Worm (Caenorhabditis elegans) whole organism, mixed stage, embryonic: Measurements from ENCODE around the gene M01B2.10.

Experiments
- M03D4.4 ChIP-seq: sonication (generic microtip); optimal IDR thresholded peaks from 2 replicates; lab custom pipeline; 2017; ENCODE audit warnings: mild to moderate bottlenecking, missing genetic modification characterization, missing compliant biosample characterization
- blmp-1 ChIP-seq: fragments of 150-350 bp; optimal IDR thresholded peaks from 2 replicates; lab custom pipeline; 2014; ENCODE audit warnings: missing biosample characterization, missing genetic modification characterization
- ceh-83 ChIP-seq: fragments of 200-800 bp; sonication (Bioruptor generic); optimal IDR thresholded peaks from 2 replicates; lab custom pipeline; 2018; ENCODE audit warnings: mild to moderate bottlenecking, missing genetic modification characterization, missing compliant biosample characterization
- ces-1 ChIP-seq: fragments of 150-350 bp; optimal IDR thresholded peaks from 2 replicates; lab custom pipeline; 2014; ENCODE audit warnings: missing biosample characterization, missing genetic modification reagents, missing genetic modification characterization
- cnd-1 ChIP-seq: fragments of 200-800 bp; sonication (Bioruptor generic); optimal IDR thresholded peaks from 2 replicates; lab custom pipeline; 2018; ENCODE audit warnings: mild to moderate bottlenecking, missing genetic modification characterization, missing compliant biosample characterization
- drap-1 ChIP-seq: fragments of 200-800 bp; sonication (Bioruptor generic); optimal IDR thresholded peaks from 3 replicates; lab custom pipeline; 2018; ENCODE audit warnings: mild to moderate bottlenecking, missing genetic modification characterization, missing compliant biosample characterization
- elt-3 ChIP-seq: fragments of 150-350 bp; optimal IDR thresholded peaks from 2 replicates; lab custom pipeline; 2014; ENCODE audit warnings: missing biosample characterization, missing genetic modification characterization
- flh-1 ChIP-seq: fragments of 200-800 bp; sonication (Bioruptor generic); optimal IDR thresholded peaks from 2 replicates; lab custom pipeline; 2018; ENCODE audit warnings: mild to moderate bottlenecking, missing genetic modification characterization, moderate library complexity, missing compliant biosample characterization
- ham-2 ChIP-seq: fragments of 200-800 bp; sonication (Bioruptor generic); optimal IDR thresholded peaks from 2 replicates; lab custom pipeline; 2018; ENCODE audit warnings: mild to moderate bottlenecking, missing genetic modification characterization, missing compliant biosample characterization
- hlh-1 ChIP-seq: fragments of 150-350 bp; optimal IDR thresholded peaks from 2 replicates; lab custom pipeline; 2014; ENCODE audit warnings: missing biosample characterization, missing genetic modification reagents, missing genetic modification characterization
- lin-32 ChIP-seq: fragments of 200-800 bp; sonication (Bioruptor generic); optimal IDR thresholded peaks from 2 replicates; lab custom pipeline; 2018; ENCODE audit warnings: mild to moderate bottlenecking, missing genetic modification characterization, missing compliant biosample characterization
- lsy-2 ChIP-seq: fragments of 150-350 bp; optimal IDR thresholded peaks from 2 replicates; lab custom pipeline; 2014; ENCODE audit warnings: missing biosample characterization, missing genetic modification characterization
- mab-5 ChIP-seq: fragments of 150-350 bp; optimal IDR thresholded peaks from 2 replicates; lab custom pipeline; 2014; ENCODE audit warnings: missing biosample characterization, missing genetic modification characterization
- mep-1 ChIP-seq: fragments of 150-350 bp; optimal IDR thresholded peaks from 2 replicates; lab custom pipeline; 2017; ENCODE audit warnings: missing biosample characterization, missing genetic modification reagents, missing genetic modification characterization, inconsistent platforms
- mls-2 ChIP-seq: sonication (generic microtip); optimal IDR thresholded peaks from 2 replicates; lab custom pipeline; 2016; ENCODE audit warnings: mild to moderate bottlenecking, missing genetic modification characterization, moderate library complexity, missing compliant biosample characterization
- nhr-12 ChIP-seq: fragments of 150-350 bp; optimal IDR thresholded peaks from 2 replicates; lab custom pipeline; 2014; ENCODE audit warnings: missing biosample characterization, missing genetic modification characterization
- nhr-237 ChIP-seq: fragments of 150-350 bp; optimal IDR thresholded peaks from 2 replicates; lab custom pipeline; 2014; ENCODE audit warnings: missing biosample characterization, missing genetic modification characterization
- nhr-28 ChIP-seq: fragments of 150-350 bp; optimal IDR thresholded peaks from 2 replicates; lab custom pipeline; 2014; ENCODE audit warnings: missing biosample characterization, missing genetic modification characterization
- nhr-76 ChIP-seq: sonication (generic microtip); optimal IDR thresholded peaks from 2 replicates; lab custom pipeline; 2017; ENCODE audit warnings: missing biosample characterization, missing genetic modification characterization
- sem-2 ChIP-seq: fragments of 200-800 bp; sonication (Bioruptor generic); optimal IDR thresholded peaks from 2 replicates; lab custom pipeline; 2018; ENCODE audit warnings: mild to moderate bottlenecking, missing genetic modification characterization, missing compliant biosample characterization
- snpc-4 ChIP-seq: fragments of 150-350 bp; optimal IDR thresholded peaks from 2 replicates; lab custom pipeline; 2014; ENCODE audit warnings: missing biosample characterization, missing genetic modification characterization
- sptf-1 ChIP-seq: sonication (generic microtip); optimal IDR thresholded peaks from 2 replicates; lab custom pipeline; 2017; ENCODE audit warnings: mild to moderate bottlenecking, missing genetic modification characterization, moderate library complexity, missing compliant biosample characterization
- tbx-8 ChIP-seq: fragments of 200-800 bp; sonication (Bioruptor generic); optimal IDR thresholded peaks from 2 replicates; lab custom pipeline; 2018; ENCODE audit warnings: mild to moderate bottlenecking, missing genetic modification characterization, moderate library complexity, missing compliant biosample characterization
- unc-120 ChIP-seq: sonication (generic microtip); optimal IDR thresholded peaks from 2 replicates; lab custom pipeline; 2017; ENCODE audit warnings: missing genetic modification characterization, missing compliant biosample characterization; ENCODE audit not compliant: poor library complexity, severe bottlenecking
- unc-39 ChIP-seq: fragments of 150-350 bp; optimal IDR thresholded peaks from 2 replicates; lab custom pipeline; 2014; ENCODE audit warnings: missing biosample characterization, missing genetic modification characterization
- unc-62 ChIP-seq: fragments of 150-350 bp; optimal IDR thresholded peaks from 2 replicates; lab custom pipeline; 2014; ENCODE audit warnings: missing biosample characterization, missing genetic modification reagents, missing genetic modification characterization
- zip-8 ChIP-seq: fragments of 150-350 bp; optimal IDR thresholded peaks from 2 replicates; lab custom pipeline; 2014; ENCODE audit warnings: missing biosample characterization, missing genetic modification characterization
- ztf-11 ChIP-seq: fragments of 150-350 bp; optimal IDR thresholded peaks from 2 replicates; lab custom pipeline; 2014; ENCODE audit warnings: missing biosample characterization, missing genetic modification characterization

Gene M01B2.10

DNA sequence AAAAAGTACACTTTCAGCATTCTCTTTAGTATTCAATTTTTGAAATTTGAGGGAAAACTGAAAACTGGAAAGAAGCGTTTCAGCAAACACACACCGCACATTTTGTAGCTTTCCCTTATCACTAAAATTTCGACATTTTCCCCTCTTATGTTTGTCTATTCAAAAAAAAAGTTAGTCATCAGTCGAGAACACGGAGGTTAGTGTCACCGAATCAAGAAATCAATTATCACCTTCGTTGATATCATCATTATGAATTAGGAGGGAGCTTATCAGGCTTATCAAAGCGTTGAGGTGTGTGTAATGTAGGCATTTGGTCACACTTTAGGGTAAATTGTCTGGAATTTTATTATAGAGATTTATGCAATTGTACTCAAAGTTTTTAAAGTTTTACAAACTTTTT lies 36.4 kb upstream of the M01B2.10 start, which contains the start of gene cpr-3:
Gene cpr-3 (minus strand): TSS at position 104 of the 400 bp plus-strand sequence.
- no peak for TF ChIP-seq sptf-1 (tag; lab: Kevin White, UChicago)
- TF ChIP-seq blmp-1 (tag; lab: Kevin White, UChicago): no peak
- TF ChIP-seq flh-1: no peak
- TF ChIP-seq drap-1 (GFP tag; lab: Kevin White, UChicago): no peak
- TF ChIP-seq ceh-83 (GFP tag; lab: Kevin White, UChicago): no peak
- TF ChIP-seq mep-1 (tag; lab: Kevin White, UChicago): no peak
- no peak for TF ChIP-seq nhr-76 (tag; lab: Kevin White, UChicago)
- no peak for TF ChIP-seq mab-5 (tag; lab: Kevin White, UChicago)
- TF ChIP-seq tbx-8: no peak
- TF ChIP-seq nhr-12 (tag; lab: Kevin White, UChicago): no peak
- TF ChIP-seq ztf-11 (tag; lab: Kevin White, UChicago): no peak
- TF ChIP-seq nhr-28 (tag; lab: Kevin White, UChicago): no peak
- no peak for TF ChIP-seq M03D4.4 (tag; lab: Kevin White, UChicago)
- no peak for TF ChIP-seq unc-120 (tag; lab: Kevin White, UChicago)
- TF ChIP-seq ham-2 (GFP tag; lab: Kevin White, UChicago): no peak
- TF ChIP-seq unc-62 (GFP tag; lab: Kevin White, UChicago): no peak
- no peak for TF ChIP-seq cnd-1
- TF ChIP-seq, all 35 proteins: peak for 0

DNA sequence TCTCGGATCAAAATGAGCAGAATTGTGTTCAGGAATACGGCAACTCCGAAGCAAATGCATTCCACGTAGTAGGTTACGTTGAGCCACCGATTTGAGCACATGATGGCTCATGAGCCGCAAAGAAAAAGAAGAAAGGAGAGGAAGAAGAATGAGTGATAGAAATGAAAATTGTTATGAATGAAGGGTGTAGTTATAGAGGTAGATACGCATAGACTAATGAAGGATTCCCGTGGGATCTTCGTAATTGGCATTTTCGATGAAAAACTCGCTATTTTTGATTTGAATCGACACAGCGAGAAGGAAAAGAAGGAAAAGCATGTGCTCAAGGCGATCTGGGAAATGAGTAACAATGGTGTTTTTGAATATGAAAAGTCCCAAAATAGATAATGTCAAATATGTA lies 31.6 kb upstream of the M01B2.10 start, which contains the start of gene str-96:
Gene str-96 (minus strand): TSS at position 101 of the 400 bp plus-strand sequence.
- TF ChIP-seq nhr-76 (tag; lab: Kevin White, UChicago): no peak
- TF ChIP-seq tbx-8: no peak
- TF ChIP-seq, all 35 proteins: peak for 0

DNA sequence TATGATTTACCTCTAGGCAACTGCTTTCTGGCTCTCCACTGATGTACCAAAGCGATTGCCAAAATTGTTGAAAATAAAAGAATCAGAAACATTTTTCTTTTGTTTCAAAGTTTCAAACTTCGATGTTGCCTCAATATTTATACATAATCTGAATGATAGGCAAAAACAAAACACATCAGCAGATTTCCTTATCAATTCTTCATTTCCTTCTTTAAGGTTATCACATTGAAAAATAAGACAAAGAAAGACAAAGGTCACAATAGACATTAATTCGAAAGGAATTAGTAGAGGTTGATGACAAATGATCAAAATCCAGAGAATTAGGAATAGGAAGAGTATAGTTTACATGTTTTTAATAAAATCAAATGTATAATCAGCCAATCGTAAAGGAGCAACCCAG lies 28.8 kb upstream of the M01B2.10 start, which contains the start of gene cyp-34A2:
Gene cyp-34A2 (minus strand): TSS at position 101 of the 400 bp plus-strand sequence.
- no peak for TF ChIP-seq tbx-8
- TF ChIP-seq hlh-1: no peak
- no peak for TF ChIP-seq unc-39 (tag; lab: Kevin White, UChicago)
- TF ChIP-seq drap-1 (GFP tag; lab: Kevin White, UChicago): no peak
- TF ChIP-seq nhr-237 (tag; lab: Kevin White, UChicago): no peak
- TF ChIP-seq snpc-4: no peak
- no peak for TF ChIP-seq unc-62 (GFP tag; lab: Kevin White, UChicago)
- TF ChIP-seq mep-1 (tag; lab: Kevin White, UChicago): no peak
- no peak for TF ChIP-seq nhr-12 (tag; lab: Kevin White, UChicago)
- no peak for TF ChIP-seq elt-3 (tag; lab: Kevin White, UChicago)
- TF ChIP-seq ztf-11 (tag; lab: Kevin White, UChicago): no peak
- TF ChIP-seq zip-8 (tag; lab: Kevin White, UChicago): no peak
- TF ChIP-seq, all 35 proteins: peak for 0

ce11 chrV:15287856-15288255 lies 25.6 kb upstream of the M01B2.10 start, which contains the start of gene cyp-34A1:
TSS of gene cyp-34A1 (minus strand) at chrV:15287956.
- TF ChIP-seq lsy-2 (tag; lab: Kevin White, UChicago) (no peak), nhr-237 (tag; lab: Kevin White, UChicago) (no peak)

DNA sequence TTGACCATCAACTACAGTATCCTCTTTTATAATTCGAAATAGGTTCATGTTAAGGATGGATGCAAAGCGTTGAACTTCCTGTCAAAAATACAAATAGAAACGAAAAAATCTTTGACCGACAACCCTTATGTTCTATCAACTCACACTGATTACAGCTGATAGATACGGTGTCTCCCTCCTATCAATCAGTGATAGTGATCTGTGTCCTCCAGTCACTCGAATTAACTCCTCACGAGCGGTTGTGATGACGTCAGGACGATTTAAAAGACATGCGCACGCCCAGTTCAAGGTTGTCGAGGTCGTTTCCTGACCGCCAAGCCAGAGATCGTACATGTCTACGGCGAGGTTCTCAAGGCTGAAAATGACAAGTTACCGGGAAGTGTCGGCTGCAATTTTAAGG lies 23.7 kb upstream of the M01B2.10 start:
- TF ChIP-seq unc-39 (tag; lab: Kevin White, UChicago) (no peak), ham-2 (GFP tag; lab: Kevin White, UChicago) (no peak), lsy-2 (tag; lab: Kevin White, UChicago) (no peak), mep-1 (tag; lab: Kevin White, UChicago) (no peak), nhr-28 (tag; lab: Kevin White, UChicago) (no peak), ces-1 (no peak), hlh-1 (no peak), mls-2 (tag; lab: Kevin White, UChicago) (no peak), lin-32 (no peak), drap-1 (GFP tag; lab: Kevin White, UChicago) (no peak), zip-8 (tag; lab: Kevin White, UChicago) (no peak), sem-2 (GFP tag; lab: Kevin White, UChicago) (no peak), elt-3 (tag; lab: Kevin White, UChicago) (no peak), sptf-1 (tag; lab: Kevin White, UChicago) (no peak), mab-5 (tag; lab: Kevin White, UChicago) (no peak), unc-120 (tag; lab: Kevin White, UChicago) (no peak), nhr-76 (tag; lab: Kevin White, UChicago) (no peak), M03D4.4 (tag; lab: Kevin White, UChicago) (no peak)
